Worm (Caenorhabditis elegans) whole organism, young adult: ENCODE data around the gene C49A9.10.

Source experiments
- aptf-3 ChIP-seq: fragments of 200-800 bp; sonication (Bioruptor generic); IDR thresholded peaks from 2 replicates; pipeline ENCODE4 v1.3.6; 2022; ENCODE audit warnings: missing genetic modification characterization, missing compliant biosample characterization
- dpl-1 ChIP-seq: fragments of 150-350 bp; optimal IDR thresholded peaks from 2 replicates; lab custom pipeline; 2014; ENCODE audit warnings: missing biosample characterization, missing genetic modification reagents, missing genetic modification characterization
- efl-1 ChIP-seq: fragments of 150-350 bp; optimal IDR thresholded peaks from 2 replicates; lab custom pipeline; 2014; ENCODE audit warnings: missing biosample characterization, missing genetic modification reagents, missing genetic modification characterization
- egrh-3 ChIP-seq: fragments of 200-800 bp; sonication (Bioruptor generic); IDR thresholded peaks from 2 replicates; pipeline ENCODE4 v1.3.6; 2022; ENCODE audit warnings: missing genetic modification reagents, missing genetic modification characterization, missing compliant biosample characterization
- hlh-12 ChIP-seq: sonication (generic microtip); optimal IDR thresholded peaks from 2 replicates; lab custom pipeline; 2016; ENCODE audit warnings: missing genetic modification characterization, missing compliant biosample characterization
- lin-26 ChIP-seq: fragments of 200-800 bp; sonication (Bioruptor generic); IDR thresholded peaks from 2 replicates; pipeline ENCODE4 v1.3.6; 2022; ENCODE audit warnings: missing genetic modification reagents, missing genetic modification characterization, missing compliant biosample characterization
- xnd-1 ChIP-seq: sonication (generic microtip); optimal IDR thresholded peaks from 2 replicates; lab custom pipeline; 2016; ENCODE audit warnings: missing genotype, missing genetic modification reagents, missing genetic modification characterization, missing compliant biosample characterization
- ztf-25 ChIP-seq: fragments of 200-800 bp; sonication (Bioruptor generic); IDR thresholded peaks from 2 replicates; pipeline ENCODE4 v1.3.6; 2022; ENCODE audit warnings: missing genetic modification reagents, missing genetic modification characterization, missing compliant biosample characterization

DNA sequence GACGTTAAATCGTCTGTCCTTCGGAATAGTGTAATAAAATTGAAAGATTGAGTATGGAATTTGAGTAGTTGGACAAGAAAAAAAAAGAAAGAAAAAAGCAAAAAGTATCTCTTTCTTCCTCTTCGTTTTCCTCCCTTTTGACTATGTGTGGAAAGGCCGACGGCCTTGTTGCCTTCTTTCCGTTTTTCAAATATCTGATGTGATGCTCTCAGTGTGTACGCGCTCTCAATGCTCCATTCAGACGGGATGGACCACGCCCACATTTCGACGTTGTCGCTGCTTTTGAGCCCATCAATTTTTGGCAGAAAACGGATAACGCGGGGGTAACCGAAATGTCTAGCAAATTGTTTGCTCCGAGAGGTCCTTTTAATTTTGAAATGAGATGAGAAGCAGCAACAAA lies 33.2 kb downstream of the C49A9.10 start:
- TF ChIP-seq hlh-12 (tag; lab: Kevin White, UChicago) (no peak), egrh-3 (GFP tag; lab: Robert Waterston, UW) (no peak), xnd-1 (tag; lab: Kevin White, UChicago) (no peak), dpl-1 (no peak), aptf-3 (GFP tag; lab: Robert Waterston, UW) (no peak), lin-26 (GFP tag; lab: Robert Waterston, UW) (no peak), ztf-25 (GFP tag; lab: Robert Waterston, UW) (no peak), efl-1 (GFP tag; lab: Kevin White, UChicago) (no peak)
